Worm (Caenorhabditis elegans): ENCODE results near the gene asp-13.

asp-13 gene

DNA sequence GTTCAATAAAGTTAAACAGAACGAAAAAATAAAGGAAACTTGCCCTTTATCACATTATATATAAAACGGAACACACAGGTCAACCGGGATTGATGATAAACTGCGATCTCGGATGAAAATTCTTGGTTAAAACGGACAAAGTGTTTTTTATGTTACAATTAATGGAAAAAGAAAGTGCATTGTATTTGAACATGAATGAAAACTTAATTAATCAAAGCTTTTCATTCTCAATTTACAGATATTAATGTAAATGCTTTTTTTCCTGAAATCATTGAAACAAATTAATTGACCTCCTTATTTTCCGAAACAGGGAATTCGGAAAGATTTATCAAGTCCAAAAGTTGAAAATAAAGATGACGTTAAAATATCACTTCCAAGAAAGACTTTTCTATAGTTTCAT lies 41.6 kb downstream of the asp-13 start, which contains the start of gene F41E6.8:
Gene F41E6.8 (minus strand): TSS at position 101 of the 400 bp plus-strand sequence.
- TF ChIP-seq snpc-4 (tag; optimal IDR thresholded peaks at IDR 0.05) = no peak
- TF ChIP-seq fkh-2 (tag; optimal IDR thresholded peaks at IDR 0.05) = no peak
- no peak for TF ChIP-seq unc-39 (tag; optimal IDR thresholded peaks at IDR 0.05)
- no peak for TF ChIP-seq elt-3 (tag; optimal IDR thresholded peaks at IDR 0.05)
- no peak for TF ChIP-seq pha-4 (tag; optimal IDR thresholded peaks at IDR 0.05)
- TF ChIP-seq nhr-43 (tag; optimal IDR thresholded peaks at IDR 0.05; ENCODE audit: poor library complexity, severe bottlenecking) = no peak
- TF ChIP-seq mdl-1 (tag; optimal IDR thresholded peaks at IDR 0.05) = no peak

DNA sequence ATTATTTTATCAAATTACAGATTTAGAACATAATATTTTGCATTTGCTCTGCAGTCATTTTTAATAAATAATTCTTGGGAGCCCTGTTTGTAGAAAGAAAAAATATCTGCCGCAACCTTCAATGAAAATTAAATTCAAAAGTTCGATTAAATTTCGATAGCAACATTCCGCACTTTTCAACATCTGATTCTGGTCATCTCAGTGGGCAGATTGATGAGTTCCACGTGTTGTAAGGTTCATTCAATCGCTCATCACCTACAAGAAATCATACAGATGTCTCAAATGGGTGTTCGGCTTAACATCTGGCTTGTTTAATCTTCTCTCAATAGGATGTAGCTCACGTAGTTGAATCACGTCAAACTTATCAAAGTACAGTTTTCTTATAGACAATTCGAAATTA lies 43.0 kb downstream of the asp-13 start:
- TF ChIP-seq jun-1 (tag; optimal IDR thresholded peaks at IDR 0.05) (no peak), ceh-28 (tag; optimal IDR thresholded peaks at IDR 0.05) (no peak), nhr-237 (tag; optimal IDR thresholded peaks at IDR 0.05) (no peak), aly-2 (tag; optimal IDR thresholded peaks at IDR 0.05) (no peak), lsy-12 (tag; optimal IDR thresholded peaks at IDR 0.05) (no peak), nhr-43 (tag; optimal IDR thresholded peaks at IDR 0.05; ENCODE audit: poor library complexity, severe bottlenecking) (no peak)

DNA sequence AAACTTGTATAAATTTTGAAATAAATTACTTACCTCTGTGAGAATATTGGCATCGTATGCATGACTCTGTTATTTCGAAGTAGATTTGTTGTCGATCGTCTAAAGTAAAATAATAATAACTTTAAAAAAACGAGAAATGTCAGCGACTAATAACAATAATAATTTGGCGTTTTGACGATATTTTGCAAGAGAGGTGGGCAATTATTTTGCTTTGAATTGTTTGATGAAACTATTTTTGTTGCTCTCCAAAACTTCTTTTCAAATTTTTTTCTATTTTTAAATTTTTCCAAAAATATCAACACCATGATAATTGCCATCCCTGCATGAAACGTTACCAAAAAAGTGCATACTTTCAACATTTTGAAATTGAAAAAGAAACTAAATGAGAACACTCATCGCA lies 43.8 kb downstream of the asp-13 start, which contains the start of gene F41E6.7:
Gene F41E6.7 (minus strand): TSS at position 101 of the 400 bp plus-strand sequence.
- TF ChIP-seq ceh-9 (tag; optimal IDR thresholded peaks at IDR 0.05) (no peak), hmg-11 (tag; optimal IDR thresholded peaks at IDR 0.05) (no peak), nhr-76 (tag; optimal IDR thresholded peaks at IDR 0.05) (no peak), nhr-11 (tag; optimal IDR thresholded peaks at IDR 0.05) (no peak), nhr-25 (tag; optimal IDR thresholded peaks at IDR 0.05) (no peak), mdl-1 (tag; optimal IDR thresholded peaks at IDR 0.05) (no peak), lsy-12 (tag; optimal IDR thresholded peaks at IDR 0.05) (no peak), egl-5 (tag; optimal IDR thresholded peaks at IDR 0.05) (no peak), unc-62 (GFP tag; optimal IDR thresholded peaks at IDR 0.05) (no peak), ztf-4 (tag; optimal IDR thresholded peaks at IDR 0.05) (no peak), nhr-28 (tag; optimal IDR thresholded peaks at IDR 0.05) (no peak), ceh-28 (tag; optimal IDR thresholded peaks at IDR 0.05) (no peak), pqm-1 (tag; optimal IDR thresholded peaks at IDR 0.05) (no peak), R02D3.7 (tag; optimal IDR thresholded peaks at IDR 0.05) (no peak), snpc-4 (tag; optimal IDR thresholded peaks at IDR 0.05) (no peak)

DNA sequence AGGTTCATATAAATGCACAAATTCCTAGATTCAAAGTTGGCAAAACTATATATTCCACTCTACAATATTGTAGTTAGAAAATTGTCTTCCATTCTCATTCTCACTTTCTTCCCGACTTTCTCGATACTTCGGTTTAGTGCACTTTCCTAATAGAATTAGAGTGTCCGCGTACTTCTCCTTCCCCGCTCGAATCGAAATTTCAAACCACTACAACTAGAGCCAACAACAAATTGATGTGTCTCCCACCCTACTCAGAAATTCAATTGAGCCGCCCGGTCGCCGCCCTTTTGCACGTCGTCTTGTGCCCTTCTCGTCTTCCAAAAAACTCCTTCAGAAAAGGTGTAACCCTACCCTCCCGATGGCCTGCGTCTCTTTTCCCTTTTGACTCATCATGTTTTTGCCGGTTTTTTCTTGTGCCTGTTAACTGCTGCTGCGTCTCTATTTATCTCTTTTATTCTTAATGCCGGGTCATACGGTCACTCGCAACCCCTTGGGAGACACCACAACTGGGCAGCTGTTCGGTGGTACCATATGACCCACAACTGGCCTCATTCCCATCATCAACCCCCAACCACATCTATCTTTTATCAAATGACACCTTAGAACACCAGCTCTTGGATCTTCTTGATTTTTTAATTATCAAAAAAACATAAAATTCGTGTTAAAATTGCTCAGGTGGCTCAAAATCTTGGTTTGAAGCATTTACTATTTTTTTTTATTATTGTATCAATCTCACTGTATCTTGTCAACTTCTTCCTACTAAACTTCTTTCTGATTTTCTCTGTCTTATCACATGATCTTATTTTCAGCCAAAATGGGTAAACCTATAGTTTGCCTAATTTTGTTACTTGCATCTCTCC lies 48.7 kb downstream of the asp-13 start, which contains the start of gene tag-196:
Gene tag-196 (plus strand): TSS at position 810 of the 860 bp plus-strand sequence.
- TF ChIP-seq unc-39 (tag; optimal IDR thresholded peaks at IDR 0.05) = no peak
- TF ChIP-seq nhr-43 (tag; optimal IDR thresholded peaks at IDR 0.05; ENCODE audit: poor library complexity, severe bottlenecking) = no peak
- no peak for TF ChIP-seq elt-3 (tag; optimal IDR thresholded peaks at IDR 0.05)
- peak; percentile 48 for TF ChIP-seq egl-5 (tag; optimal IDR thresholded peaks at IDR 0.05)
- no peak for TF ChIP-seq ama-1 (optimal IDR thresholded peaks at IDR 0.05)
- no peak for TF ChIP-seq lsy-12 (tag; optimal IDR thresholded peaks at IDR 0.05)
- peak; percentile 24 for TF ChIP-seq nfya-1 (tag; optimal IDR thresholded peaks at IDR 0.05; ENCODE audit: insufficient read depth)
- TF ChIP-seq nhr-76 (tag; optimal IDR thresholded peaks at IDR 0.05) = no peak
- no peak for TF ChIP-seq sea-2 (GFP tag; optimal IDR thresholded peaks at IDR 0.05)
- no peak for TF ChIP-seq nhr-28 (tag; optimal IDR thresholded peaks at IDR 0.05)
- TF ChIP-seq lin-39 (tag; optimal IDR thresholded peaks at IDR 0.05) = peak; percentile 32
- no peak for TF ChIP-seq nhr-23 (tag; optimal IDR thresholded peaks at IDR 0.05)
- TF ChIP-seq fos-1 (tag; optimal IDR thresholded peaks at IDR 0.05) = no peak
- no peak for TF ChIP-seq nhr-12 (tag; optimal IDR thresholded peaks at IDR 0.05)

DNA sequence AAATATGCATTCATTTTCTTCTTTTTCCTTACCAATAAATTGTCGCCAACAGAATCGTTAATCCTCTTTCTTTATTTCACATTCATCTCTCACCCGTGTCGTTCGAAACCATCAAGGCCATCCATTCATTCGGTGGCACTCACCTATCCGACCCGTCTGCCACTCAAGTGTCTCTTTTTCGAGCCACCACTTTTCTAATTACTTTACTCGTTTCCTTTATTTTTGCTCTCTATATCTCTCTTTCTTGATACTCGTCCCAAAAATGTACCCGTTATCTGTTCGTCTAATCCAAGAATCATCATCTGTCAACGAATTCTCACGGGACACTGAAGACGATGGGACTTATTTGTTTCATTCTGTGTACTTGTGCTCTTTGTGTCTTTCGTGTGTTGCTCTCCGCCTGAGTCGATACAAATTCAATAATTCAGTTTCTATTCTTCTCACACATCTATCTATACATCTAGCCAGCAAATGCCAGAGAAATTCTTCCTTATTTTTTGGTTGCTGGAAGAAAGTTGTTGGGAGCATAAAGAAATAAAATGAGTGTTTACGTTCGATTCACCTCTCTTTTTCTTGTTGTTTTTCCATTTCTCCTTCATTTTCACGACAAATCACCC lies 50.2 kb downstream of the asp-13 start:
- TF ChIP-seq egl-5 (tag; optimal IDR thresholded peaks at IDR 0.05) (peak; percentile 13), unc-62 (GFP tag; optimal IDR thresholded peaks at IDR 0.05) (peak; percentile 53), snpc-4 (tag; optimal IDR thresholded peaks at IDR 0.05) (no peak), elt-1 (tag; optimal IDR thresholded peaks at IDR 0.05) (peak; percentile 58), nhr-23 (tag; optimal IDR thresholded peaks at IDR 0.05) (no peak), fkh-2 (tag; optimal IDR thresholded peaks at IDR 0.05) (no peak), fkh-10 (GFP tag; optimal IDR thresholded peaks at IDR 0.05) (peak; percentile 13)
